Worm (Caenorhabditis elegans) whole organism, L4/young adult: ENCODE data around the gene K05F1.14.

ENCODE experiments used
- W03F9.2 ChIP-seq: fragments of 150-350 bp; optimal IDR thresholded peaks from 2 replicates; lab custom pipeline; 2014; ENCODE audit warnings: missing biosample characterization, missing genetic modification characterization
- him-1 ChIP-seq: sonication (generic microtip); optimal IDR thresholded peaks from 2 replicates; lab custom pipeline; 2016; ENCODE audit warnings: missing genotype, missing genetic modification reagents, missing genetic modification characterization, missing compliant biosample characterization

DNA sequence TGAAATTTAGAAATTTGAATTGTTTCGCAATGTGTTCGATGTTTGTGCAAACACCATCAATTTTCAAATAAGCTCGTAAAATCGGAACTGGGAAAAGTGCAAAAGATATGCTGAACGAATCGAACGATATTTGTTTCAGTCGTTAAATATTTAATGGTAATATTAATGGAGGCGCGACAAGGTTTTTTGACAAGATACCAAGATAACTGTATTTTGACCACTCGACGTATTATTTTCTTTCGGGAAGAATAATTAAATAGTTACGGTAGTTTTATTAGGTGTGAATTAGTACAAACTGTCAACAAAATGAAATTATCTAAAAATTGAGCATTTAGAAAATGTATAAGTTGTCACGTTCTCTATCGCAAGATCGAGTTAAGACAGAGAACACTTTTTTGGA lies 11.9 kb upstream of the K05F1.14 start:
- TF ChIP-seq him-1 (tag; lab: Kevin White, UChicago) (no peak), W03F9.2 (tag; lab: Kevin White, UChicago) (no peak)
